Worm (Caenorhabditis elegans) whole organism, midembryonic: Measurements from ENCODE around the gene frm-7.

Experiments used
- klf-2 ChIP-seq: fragments of 200-800 bp; sonication (Bioruptor generic); conservative IDR thresholded peaks from 2 replicates; pipeline ENCODE4 v1.3.6; 2022; ENCODE audit warnings: missing genetic modification reagents, missing genetic modification characterization, missing compliant biosample characterization
- ztf-29 ChIP-seq: fragments of 200-800 bp; sonication (Bioruptor generic); IDR thresholded peaks from 2 replicates; pipeline ENCODE4 v1.3.6; 2022; ENCODE audit warnings: missing genetic modification reagents, missing genetic modification characterization, missing compliant biosample characterization

- TF ChIP-seq ztf-29 (GFP tag; lab: Robert Waterston, UW) (no peak), klf-2 (GFP tag; lab: Robert Waterston, UW) (no peak)
Observed at ce11 chrV:12352445-12352844, 50.2 kb downstream of the frm-7 start, which contains the start of gene sqt-3.
